Worm (Caenorhabditis elegans) whole organism, L4 larva: Measurements from ENCODE around the gene T11F9.10.

ENCODE experiments used
- F10B5.3 ChIP-seq: sonication (generic microtip); optimal IDR thresholded peaks from 2 replicates; lab custom pipeline; 2016; ENCODE audit warnings: mild to moderate bottlenecking, missing genetic modification characterization, missing compliant biosample characterization
- F37D6.2 ChIP-seq: sonication (generic microtip); optimal IDR thresholded peaks from 2 replicates; lab custom pipeline; 2016; ENCODE audit warnings: mild to moderate bottlenecking, missing genetic modification characterization, missing compliant biosample characterization
- T20F7.1 ChIP-seq: fragments of 200-800 bp; sonication (Bioruptor generic); optimal IDR thresholded peaks from 2 replicates; lab custom pipeline; 2018; ENCODE audit warnings: mild to moderate bottlenecking, missing genetic modification characterization, missing compliant biosample characterization
- T26A8.4 ChIP-seq: fragments of 200-800 bp; sonication (Bioruptor generic); IDR thresholded peaks from 2 replicates; pipeline ENCODE4 v1.3.6; 2022; ENCODE audit warnings: missing genetic modification characterization, missing compliant biosample characterization
- Y105C5A.15 ChIP-seq: fragments of 200-800 bp; sonication (Bioruptor generic); IDR thresholded peaks from 2 replicates; pipeline ENCODE4 v1.3.6; 2022; ENCODE audit warnings: missing genetic modification characterization, missing compliant biosample characterization
- Y48G9A.11 ChIP-seq: fragments of 200-800 bp; sonication (Bioruptor generic); IDR thresholded peaks from 2 replicates; pipeline ENCODE4 v1.3.6; 2022; ENCODE audit warnings: missing genetic modification reagents, missing genetic modification characterization, missing compliant biosample characterization
- ama-1 ChIP-seq: fragments of 150-350 bp; optimal IDR thresholded peaks from 2 replicates; lab custom pipeline; 2014; ENCODE audit warnings: inconsistent platforms, mixed read lengths
- arid-1 ChIP-seq: fragments of 200-800 bp; sonication (Bioruptor generic); conservative IDR thresholded peaks from 2 replicates; pipeline ENCODE4 v1.3.6; 2022; ENCODE audit warnings: missing genetic modification reagents, missing genetic modification characterization, missing compliant biosample characterization
- ceh-20 ChIP-seq: fragments of 200-800 bp; sonication (Bioruptor generic); IDR thresholded peaks from 2 replicates; pipeline ENCODE4 v1.3.6; 2022; ENCODE audit warnings: missing genetic modification reagents, missing genetic modification characterization, missing compliant biosample characterization
- ceh-32 ChIP-seq: sonication (generic microtip); optimal IDR thresholded peaks from 2 replicates; lab custom pipeline; 2016; ENCODE audit warnings: mild to moderate bottlenecking, missing genetic modification characterization, missing compliant biosample characterization; ENCODE audit not compliant: poor library complexity
- daf-12 ChIP-seq: fragments of 150-350 bp; optimal IDR thresholded peaks from 2 replicates; lab custom pipeline; 2014; ENCODE audit warnings: missing biosample characterization, missing genetic modification reagents, missing genetic modification characterization
- daf-16 ChIP-seq, 3 experiments: sonication (generic microtip); optimal IDR thresholded peaks; 2 replicates each; lab custom pipeline; 2016 to 2017; ENCODE audit warnings: missing genetic modification characterization in 3 of 3, missing genetic modification reagents in 3 of 3, mild to moderate bottlenecking in 2 of 3, missing compliant biosample characterization in 2 of 3, missing biosample characterization in 1 of 3, moderate library complexity in 1 of 3
- dmd-6 ChIP-seq: fragments of 200-800 bp; sonication (Bioruptor generic); IDR thresholded peaks from 2 replicates; pipeline ENCODE4 v1.3.6; 2022; ENCODE audit warnings: missing genetic modification reagents, missing genetic modification characterization, missing compliant biosample characterization
- dpl-1 ChIP-seq: fragments of 150-350 bp; optimal IDR thresholded peaks from 2 replicates; lab custom pipeline; 2014; ENCODE audit warnings: missing biosample characterization, missing genetic modification reagents, missing genetic modification characterization
- duxl-1 ChIP-seq: sonication (generic microtip); optimal IDR thresholded peaks from 2 replicates; lab custom pipeline; 2016; ENCODE audit warnings: mild to moderate bottlenecking, missing genetic modification characterization, moderate library complexity, missing compliant biosample characterization; ENCODE audit not compliant: poor library complexity
- dve-1 ChIP-seq: sonication (generic microtip); optimal IDR thresholded peaks from 2 replicates; lab custom pipeline; 2017; ENCODE audit warnings: antibody characterized with exemption, mild to moderate bottlenecking, missing genetic modification characterization, missing compliant biosample characterization; ENCODE audit not compliant: insufficient read depth
- egl-43 ChIP-seq: fragments of 200-800 bp; sonication (Bioruptor generic); IDR thresholded peaks from 2 replicates; pipeline ENCODE4 v1.3.6; 2022; ENCODE audit warnings: missing genetic modification reagents, missing genetic modification characterization, missing compliant biosample characterization
- fkh-10 ChIP-seq: fragments of 150-350 bp; optimal IDR thresholded peaks from 2 replicates; lab custom pipeline; 2014; ENCODE audit warnings: missing biosample characterization, missing genetic modification reagents, missing genetic modification characterization
- fos-1 ChIP-seq: fragments of 150-350 bp; optimal IDR thresholded peaks from 2 replicates; lab custom pipeline; 2014; ENCODE audit warnings: missing biosample characterization, missing genetic modification characterization
- hif-1 ChIP-seq, 2 experiments: sonication (generic microtip); optimal IDR thresholded peaks; 2 replicates each; lab custom pipeline; 2016 to 2017; ENCODE audit warnings: missing compliant biosample characterization in 2 of 2, missing genetic modification characterization in 2 of 2, missing genetic modification reagents in 2 of 2, missing genotype in 2 of 2, mild to moderate bottlenecking in 1 of 2
- hlh-11 ChIP-seq: fragments of 200-800 bp; sonication (Bioruptor generic); optimal IDR thresholded peaks from 2 replicates; lab custom pipeline; 2018; ENCODE audit warnings: mild to moderate bottlenecking, missing genetic modification characterization, missing compliant biosample characterization
- hlh-30 ChIP-seq: sonication (generic microtip); optimal IDR thresholded peaks from 2 replicates; lab custom pipeline; 2017; ENCODE audit warnings: antibody characterized with exemption, mild to moderate bottlenecking, missing genetic modification characterization, missing compliant biosample characterization; ENCODE audit not compliant: insufficient read depth
- lim-7 ChIP-seq: fragments of 200-800 bp; sonication (Bioruptor generic); IDR thresholded peaks from 2 replicates; pipeline ENCODE4 v1.3.6; 2022; ENCODE audit warnings: missing genetic modification characterization, missing compliant biosample characterization
- lin-13 ChIP-seq: fragments of 150-350 bp; optimal IDR thresholded peaks from 2 replicates; lab custom pipeline; 2014; ENCODE audit warnings: missing biosample characterization, missing genetic modification reagents, missing genetic modification characterization
- lin-15B ChIP-seq: fragments of 150-350 bp; sonication (generic microtip); optimal IDR thresholded peaks from 3 replicates; lab custom pipeline; 2014; ENCODE audit warnings: missing biosample characterization, missing genetic modification characterization
- madf-9 ChIP-seq: fragments of 200-800 bp; sonication (Bioruptor generic); conservative IDR thresholded peaks from 2 replicates; pipeline ENCODE4 v1.3.6; 2022; ENCODE audit warnings: missing genetic modification reagents, missing genetic modification characterization, missing compliant biosample characterization
- mdl-1 ChIP-seq, 2 experiments: fragments of 150-350 bp in 1 of 2; sonication (generic microtip) in 1 of 2; optimal IDR thresholded peaks; 2 replicates each; lab custom pipeline; 2014 to 2017; ENCODE audit warnings: missing biosample characterization in 2 of 2, missing genetic modification characterization in 2 of 2
- mes-2 ChIP-seq: sonication (generic microtip); optimal IDR thresholded peaks from 2 replicates; lab custom pipeline; 2016; ENCODE audit warnings: missing genotype, mild to moderate bottlenecking, missing genetic modification characterization, missing compliant biosample characterization; ENCODE audit not compliant: poor library complexity, severe bottlenecking
- mxl-3 ChIP-seq: fragments of 200-800 bp; sonication (Bioruptor generic); optimal IDR thresholded peaks from 2 replicates; lab custom pipeline; 2018; ENCODE audit warnings: mild to moderate bottlenecking, missing genetic modification characterization, missing compliant biosample characterization
- nhr-10 ChIP-seq: fragments of 150-350 bp; optimal IDR thresholded peaks from 2 replicates; lab custom pipeline; 2014; ENCODE audit warnings: missing biosample characterization, missing genetic modification characterization
- nhr-102 ChIP-seq: sonication (generic microtip); optimal IDR thresholded peaks from 2 replicates; lab custom pipeline; 2016; ENCODE audit warnings: mild to moderate bottlenecking, missing genetic modification characterization, moderate library complexity, missing compliant biosample characterization
- nhr-11 ChIP-seq: fragments of 150-350 bp; optimal IDR thresholded peaks from 2 replicates; lab custom pipeline; 2014; ENCODE audit warnings: missing biosample characterization, missing genetic modification characterization
- nhr-28 ChIP-seq: fragments of 150-350 bp; optimal IDR thresholded peaks from 2 replicates; lab custom pipeline; 2014; ENCODE audit warnings: missing biosample characterization, missing genetic modification characterization
- nhr-48 ChIP-seq: sonication (generic microtip); optimal IDR thresholded peaks from 2 replicates; lab custom pipeline; 2016; ENCODE audit warnings: mild to moderate bottlenecking, missing genetic modification characterization, missing compliant biosample characterization
- nhr-6 ChIP-seq: fragments of 150-350 bp; optimal IDR thresholded peaks from 2 replicates; lab custom pipeline; 2014; ENCODE audit warnings: missing biosample characterization, missing genetic modification characterization
- nhr-77 ChIP-seq: fragments of 150-350 bp; optimal IDR thresholded peaks from 2 replicates; lab custom pipeline; 2014; ENCODE audit warnings: missing biosample characterization, missing genetic modification characterization
- rbr-2 ChIP-seq: sonication (generic microtip); optimal IDR thresholded peaks from 2 replicates; lab custom pipeline; 2016; ENCODE audit warnings: missing genotype, missing genetic modification characterization, missing compliant biosample characterization
- snpc-4 ChIP-seq: fragments of 150-350 bp; optimal IDR thresholded peaks from 2 replicates; lab custom pipeline; 2014; ENCODE audit warnings: missing biosample characterization, missing genetic modification characterization
- spr-1 ChIP-seq: sonication (generic microtip); optimal IDR thresholded peaks from 2 replicates; lab custom pipeline; 2016; ENCODE audit warnings: mild to moderate bottlenecking, missing genetic modification characterization, missing compliant biosample characterization
- unc-62 ChIP-seq, 3 experiments: fragments of 150-350 bp in 1 of 3; sonication (generic microtip); optimal IDR thresholded peaks in 2 of 3; peaks in 1 of 3; 1 replicate in 1 of 3; 2 replicates in 2 of 3; lab custom pipeline; 2014 to 2017; ENCODE audit warnings: missing biosample characterization in 3 of 3, missing genetic modification characterization in 3 of 3, missing genetic modification reagents in 3 of 3, missing genotype in 1 of 3
- zfp-2 ChIP-seq: sonication (generic microtip); optimal IDR thresholded peaks from 2 replicates; lab custom pipeline; 2016; ENCODE audit warnings: mild to moderate bottlenecking, missing genetic modification characterization, missing compliant biosample characterization
- zfp-3 ChIP-seq: fragments of 200-800 bp; sonication (Bioruptor generic); conservative IDR thresholded peaks from 2 replicates; pipeline ENCODE4 v1.3.6; 2022; ENCODE audit warnings: missing genetic modification reagents, missing genetic modification characterization, missing compliant biosample characterization
- zip-11 ChIP-seq: fragments of 200-800 bp; sonication (Bioruptor generic); IDR thresholded peaks from 2 replicates; pipeline ENCODE4 v1.3.6; 2022; ENCODE audit warnings: missing genetic modification characterization, missing compliant biosample characterization
- ztf-11 ChIP-seq: fragments of 150-350 bp; optimal IDR thresholded peaks from 2 replicates; lab custom pipeline; 2014; ENCODE audit warnings: missing biosample characterization, missing genetic modification characterization

The T11F9.10 gene

ce11 chrV:11521448-11521847 lies 34.7 kb downstream of the T11F9.10 start, which contains the start of gene pafo-1 (continued):
- TF ChIP-seq dmd-6, result peak; percentile 84
- TF ChIP-seq hlh-11 (tag; lab: Kevin White, UChicago), result peak; percentile 85
- peak; percentile 73 for TF ChIP-seq F37D6.2 (tag; lab: Kevin White, UChicago)
- peak; percentile 80 for TF ChIP-seq rbr-2 (tag; lab: Kevin White, UChicago)
- no peak for TF ChIP-seq snpc-4 (tag; lab: Kevin White, UChicago)
- no peak for TF ChIP-seq Y105C5A.15 (GFP tag; lab: Robert Waterston, UW)
- TF ChIP-seq zfp-2 (tag; lab: Kevin White, UChicago), result no peak
- peak; percentile 37 for TF ChIP-seq ceh-32 (tag; lab: Kevin White, UChicago)
- peak; percentile 88 for TF ChIP-seq nhr-6 (tag; lab: Kevin White, UChicago)
- TF ChIP-seq unc-62 (GFP tag; optimal IDR thresholded peaks at IDR 0.05 in 1 of 2; lab: Kevin White, UChicago), result peak in 1 of 2 experiments; percentile 72
- TF ChIP-seq unc-62 (tag; optimal IDR thresholded peaks at IDR 0.05; lab: Kevin White, UChicago), result no peak
- TF ChIP-seq mxl-3, result peak; percentile 47
- TF ChIP-seq Y48G9A.11 (GFP tag; lab: Robert Waterston, UW), result 0 out of 2 replicates have a peak, but pooled peaks have one; percentile 27
- TF ChIP-seq ama-1 (lab: Kevin White, UChicago), result no peak
- TF ChIP-seq zip-11 (GFP tag; lab: Robert Waterston, UW), result no peak
- TF ChIP-seq lin-15B, result peak; percentile 9
- TF ChIP-seq nhr-48, result peak; percentile 75
- peak; percentile 75 for TF ChIP-seq lin-13 (GFP tag; lab: Kevin White, UChicago)
- peak; percentile 67 for TF ChIP-seq spr-1 (tag; lab: Kevin White, UChicago)
- TF ChIP-seq nhr-102, result peak; percentile 91
- TF ChIP-seq hlh-30, result peak; percentile 79
- TF ChIP-seq nhr-28 (tag; lab: Kevin White, UChicago), result peak; percentile 79
- TF ChIP-seq fkh-10, result peak; percentile 57
- peak; percentile 54 for TF ChIP-seq nhr-77
- TF ChIP-seq hif-1 (tag; optimal IDR thresholded peaks at IDR 0.05; lab: Kevin White, UChicago), result peak in 1 of 2 experiments; percentile 45
- TF ChIP-seq nhr-11 (tag; lab: Kevin White, UChicago), result peak; percentile 57
- no peak for TF ChIP-seq daf-12 (tag; lab: Kevin White, UChicago)
- peak; percentile 90 for TF ChIP-seq mes-2 (tag; lab: Kevin White, UChicago)
- TF ChIP-seq ceh-20 (GFP tag; lab: Robert Waterston, UW), result peak; percentile 82
- TF ChIP-seq lim-7 (GFP tag; lab: Robert Waterston, UW), result 0 out of 2 replicates have a peak, but pooled peaks have one; percentile 9
- TF ChIP-seq duxl-1 (tag; lab: Kevin White, UChicago), result peak; percentile 86
- 0 out of 2 replicates have a peak, but pooled peaks have one; percentile 18 for TF ChIP-seq arid-1 (GFP tag; lab: Robert Waterston, UW)
- TF ChIP-seq dpl-1 (GFP tag; lab: Kevin White, UChicago), result peak; percentile 99
- TF ChIP-seq nhr-10, result no peak
- peak; percentile 81 for TF ChIP-seq dve-1
- no peak for TF ChIP-seq fos-1 (tag; lab: Kevin White, UChicago)
- TF ChIP-seq zfp-3 (GFP tag; lab: Robert Waterston, UW), result 0 out of 2 replicates have a peak, but pooled peaks have one; percentile 45
- peak; percentile 76 for TF ChIP-seq T20F7.1 (GFP tag; lab: Kevin White, UChicago)
- TF ChIP-seq daf-16 (GFP tag; optimal IDR thresholded peaks at IDR 0.05; lab: Kevin White, UChicago), result peak; percentile 32 to 75
- no peak for TF ChIP-seq daf-16 (tag; optimal IDR thresholded peaks at IDR 0.05; lab: Kevin White, UChicago)
- TF ChIP-seq mdl-1 (tag; optimal IDR thresholded peaks at IDR 0.05; lab: Kevin White, UChicago), result peak in 1 of 2 experiments; percentile 52
- peak; percentile 46; the same call in 1 of the 2 replicates for TF ChIP-seq madf-9
- no peak for TF ChIP-seq ztf-11
- 0 out of 2 replicates have a peak, but pooled peaks have one; percentile 46 for TF ChIP-seq egl-43 (GFP tag; lab: Robert Waterston, UW)
- peak; percentile 73 for TF ChIP-seq F10B5.3 (tag; lab: Kevin White, UChicago)
- TF ChIP-seq T26A8.4, result peak; percentile 90
